Worm (Caenorhabditis elegans): ENCODE measurements around the gene lips-1.
A peak's percentile ranks its signal among the peaks of the same experiment; 100 is the strongest.

Gene lips-1

ce11 chrX:12458021-12458420 is 34.5 kb upstream of the lips-1 start:
- TF ChIP-seq mel-28 (tag; optimal IDR thresholded peaks at IDR 0.05; ENCODE audit: borderline replicate concordance) (no peak), Y53G8AR.9 (GFP tag; conservative IDR thresholded peaks at IDR 0.05) (peak; percentile 78; the same call in 1 of the 2 replicates), sptf-2 (GFP tag; optimal IDR thresholded peaks at IDR 0.05) (peak; percentile 59), let-607 (tag; optimal IDR thresholded peaks at IDR 0.05) (peak in 1 of 2 experiments; percentile 39), F49E8.2 (tag; optimal IDR thresholded peaks at IDR 0.05; ENCODE audit: insufficient read depth) (peak; percentile 20), ztf-3 (GFP tag; optimal IDR thresholded peaks at IDR 0.05) (no peak), lin-26 (GFP tag; IDR thresholded peaks at IDR 0.05) (peak; percentile 91), unc-130 (GFP tag; optimal IDR thresholded peaks at IDR 0.05) (peak; percentile 37), aptf-2 (GFP tag; conservative IDR thresholded peaks at IDR 0.05) (no peak), tlf-1 (GFP tag; optimal IDR thresholded peaks at IDR 0.05) (no peak), chd-7 (tag; optimal IDR thresholded peaks at IDR 0.05) (peak; percentile 73), D2030.7 (GFP tag; IDR thresholded peaks at IDR 0.05) (peak; percentile 59), B0035.1 (tag; optimal IDR thresholded peaks at IDR 0.05) (peak; percentile 70), K11D2.4 (GFP tag; IDR thresholded peaks at IDR 0.05) (0 out of 2 replicates have a peak, but pooled peaks have one; percentile 37), F39B2.1 (GFP tag; IDR thresholded peaks at IDR 0.05) (no peak), dox-1 (GFP tag; IDR thresholded peaks at IDR 0.05) (peak; percentile 49; the same call in 1 of the 2 replicates), ets-4 (GFP tag; optimal IDR thresholded peaks at IDR 0.05) (peak; percentile 59), pha-4 (tag; optimal IDR thresholded peaks at IDR 0.05) (no peak), nhr-179 (tag; optimal IDR thresholded peaks at IDR 0.05) (peak; percentile 50), nhr-80 (tag; optimal IDR thresholded peaks at IDR 0.05) (peak; percentile 30), madf-8 (GFP tag; conservative IDR thresholded peaks at IDR 0.05) (no peak), F33H1.4 (GFP tag; IDR thresholded peaks at IDR 0.05) (no peak), F57C9.4 (tag; optimal IDR thresholded peaks at IDR 0.05) (no peak), snpc-4 (GFP tag; optimal IDR thresholded peaks at IDR 0.05) (peak; percentile 65), snpc-4 (tag; optimal IDR thresholded peaks at IDR 0.05) (peak in 2 of 4 experiments; percentile 58 to 62), cebp-2 (GFP tag; IDR thresholded peaks at IDR 0.05) (peak; percentile 71; the same call in 1 of the 2 replicates), madf-6 (GFP tag; IDR thresholded peaks at IDR 0.05) (peak; percentile 70), nfya-1 (tag; optimal IDR thresholded peaks at IDR 0.05; ENCODE audit: borderline replicate concordance, insufficient read depth) (no peak), mes-4 (tag; optimal IDR thresholded peaks at IDR 0.05) (peak; percentile 51), lin-35 (GFP tag; optimal IDR thresholded peaks at IDR 0.05) (no peak), F10E7.11 (tag; optimal IDR thresholded peaks at IDR 0.05) (no peak), dpff-1 (tag; optimal IDR thresholded peaks at IDR 0.05) (no peak), Y79H2A.3 (GFP tag; conservative IDR thresholded peaks at IDR 0.05) (0 out of 2 replicates have a peak, but pooled peaks have one; percentile 37), ceh-58 (GFP tag; IDR thresholded peaks at IDR 0.05) (0 out of 2 replicates have a peak, but pooled peaks have one; percentile 73), bed-1 (GFP tag; IDR thresholded peaks at IDR 0.05) (no peak), aptf-3 (GFP tag; IDR thresholded peaks at IDR 0.05) (peak; percentile 81; the same call in 1 of the 2 replicates), nhr-120 (GFP tag; IDR thresholded peaks at IDR 0.05) (peak; percentile 64; the same call in 1 of the 2 replicates), efl-1 (GFP tag; optimal IDR thresholded peaks at IDR 0.05) (no peak), ceh-79 (tag; optimal IDR thresholded peaks at IDR 0.05) (peak; percentile 18), hlh-12 (tag; optimal IDR thresholded peaks at IDR 0.05) (peak; percentile 74), F52B5.7 (tag; optimal IDR thresholded peaks at IDR 0.05) (peak; percentile 69), B0019.2 (GFP tag; conservative IDR thresholded peaks at IDR 0.05) (0 out of 2 replicates have a peak, but pooled peaks have one; percentile 3), lir-1 (GFP tag; conservative IDR thresholded peaks at IDR 0.05) (no peak), hlh-26 (GFP tag; conservative IDR thresholded peaks at IDR 0.05) (no peak), attf-5 (GFP tag; optimal IDR thresholded peaks at IDR 0.05) (peak; percentile 61), unc-62 (GFP tag; optimal IDR thresholded peaks at IDR 0.05) (no peak), dpl-1 (GFP tag; optimal IDR thresholded peaks at IDR 0.05) (peak; percentile 5), cebp-1 (GFP tag; IDR thresholded peaks at IDR 0.05) (0 out of 2 replicates have a peak, but pooled peaks have one; percentile 33), cebp-1 (tag; optimal IDR thresholded peaks at IDR 0.05) (no peak)

All from whole organism, young adult.